Worm (Caenorhabditis elegans) whole organism, late embryonic: ENCODE measurements around the gene C31B8.1.
"Not testable (repeated sequence)": the region's sequence is repeated elsewhere in the genome, so short reads cannot be mapped to it uniquely, and the experiment has no call there.

Experiments used
- C08G9.2 ChIP-seq: sonication (generic microtip); optimal IDR thresholded peaks from 2 replicates; lab custom pipeline; 2016; ENCODE audit warnings: mild to moderate bottlenecking, missing genetic modification characterization, moderate library complexity, missing compliant biosample characterization
- K09A11.1 ChIP-seq: sonication (generic microtip); optimal IDR thresholded peaks from 2 replicates; lab custom pipeline; 2017; ENCODE audit warnings: antibody characterized with exemption, mild to moderate bottlenecking, missing genetic modification characterization, missing compliant biosample characterization; ENCODE audit not compliant: insufficient read depth
- T23F11.4 ChIP-seq: fragments of 200-800 bp; sonication (Bioruptor generic); optimal IDR thresholded peaks from 2 replicates; lab custom pipeline; 2018; ENCODE audit warnings: mild to moderate bottlenecking, missing genetic modification characterization, missing compliant biosample characterization
- Y22D7AL.16 ChIP-seq: sonication (generic microtip); optimal IDR thresholded peaks from 2 replicates; lab custom pipeline; 2016; ENCODE audit warnings: missing genetic modification characterization, missing compliant biosample characterization
- ama-1 ChIP-seq: fragments of 150-350 bp; optimal IDR thresholded peaks from 2 replicates; lab custom pipeline; 2014
- ceh-18 ChIP-seq: sonication (generic microtip); optimal IDR thresholded peaks from 2 replicates; lab custom pipeline; 2016; ENCODE audit warnings: missing genetic modification characterization, missing compliant biosample characterization
- ceh-19 ChIP-seq: fragments of 200-800 bp; sonication (Bioruptor generic); optimal IDR thresholded peaks from 2 replicates; lab custom pipeline; 2018; ENCODE audit warnings: mild to moderate bottlenecking, missing genetic modification characterization, missing compliant biosample characterization
- ceh-22 ChIP-seq: sonication (generic microtip); optimal IDR thresholded peaks from 2 replicates; lab custom pipeline; 2017; ENCODE audit warnings: missing biosample characterization, missing genetic modification characterization
- ceh-30 ChIP-seq: fragments of 150-350 bp; optimal IDR thresholded peaks from 2 replicates; lab custom pipeline; 2014; ENCODE audit warnings: missing biosample characterization, missing genetic modification characterization
- ceh-34 ChIP-seq: sonication (generic microtip); optimal IDR thresholded peaks from 2 replicates; lab custom pipeline; 2016; ENCODE audit warnings: mild to moderate bottlenecking, missing genetic modification characterization, missing compliant biosample characterization
- ceh-48 ChIP-seq: sonication (generic microtip); optimal IDR thresholded peaks from 2 replicates; lab custom pipeline; 2016; ENCODE audit warnings: missing genetic modification characterization, inconsistent platforms, missing compliant biosample characterization
- ceh-6 ChIP-seq: fragments of 200-800 bp; sonication (Bioruptor generic); optimal IDR thresholded peaks from 2 replicates; lab custom pipeline; 2018; ENCODE audit warnings: mild to moderate bottlenecking, missing genetic modification characterization, missing compliant biosample characterization
- che-1 ChIP-seq: sonication (generic microtip); optimal IDR thresholded peaks from 2 replicates; lab custom pipeline; 2016; ENCODE audit warnings: mild to moderate bottlenecking, missing genetic modification characterization, missing compliant biosample characterization
- dve-1 ChIP-seq: sonication (generic microtip); optimal IDR thresholded peaks from 2 replicates; lab custom pipeline; 2017; ENCODE audit warnings: antibody characterized with exemption, mild to moderate bottlenecking, missing genetic modification characterization, missing compliant biosample characterization
- elt-4 ChIP-seq: sonication (generic microtip); optimal IDR thresholded peaks from 2 replicates; lab custom pipeline; 2016; ENCODE audit warnings: missing genetic modification characterization, missing compliant biosample characterization
- ets-4 ChIP-seq: sonication (generic microtip); optimal IDR thresholded peaks from 2 replicates; lab custom pipeline; 2016; ENCODE audit warnings: missing genetic modification characterization, missing compliant biosample characterization
- eyg-1 ChIP-seq: sonication (generic microtip); optimal IDR thresholded peaks from 2 replicates; lab custom pipeline; 2016; ENCODE audit warnings: missing genotype, missing genetic modification characterization, missing compliant biosample characterization
- fkh-10 ChIP-seq: fragments of 150-350 bp; optimal IDR thresholded peaks from 2 replicates; lab custom pipeline; 2014; ENCODE audit warnings: missing biosample characterization, missing genetic modification reagents, missing genetic modification characterization
- fkh-6 ChIP-seq: sonication (generic microtip); optimal IDR thresholded peaks from 2 replicates; lab custom pipeline; 2016; ENCODE audit warnings: missing genetic modification characterization, missing compliant biosample characterization
- hlh-8 ChIP-seq: sonication (generic microtip); optimal IDR thresholded peaks from 2 replicates; lab custom pipeline; 2016; ENCODE audit warnings: missing genotype, missing genetic modification characterization, missing compliant biosample characterization
- lim-6 ChIP-seq: sonication (generic microtip); optimal IDR thresholded peaks from 2 replicates; lab custom pipeline; 2016; ENCODE audit warnings: missing genetic modification characterization, missing compliant biosample characterization
- madf-2 ChIP-seq: sonication (generic microtip); optimal IDR thresholded peaks from 2 replicates; lab custom pipeline; 2017; ENCODE audit warnings: missing genetic modification characterization, missing compliant biosample characterization
- mec-3 ChIP-seq: sonication (generic microtip); optimal IDR thresholded peaks from 2 replicates; lab custom pipeline; 2016; ENCODE audit warnings: borderline replicate concordance, missing genetic modification characterization, missing compliant biosample characterization
- nfya-1 ChIP-seq: sonication (generic microtip); optimal IDR thresholded peaks from 2 replicates; lab custom pipeline; 2017; ENCODE audit warnings: missing genetic modification characterization, mild to moderate bottlenecking, missing compliant biosample characterization, antibody characterized with exemption, moderate library complexity
- nhr-11 ChIP-seq: fragments of 150-350 bp; optimal IDR thresholded peaks from 2 replicates; lab custom pipeline; 2014; ENCODE audit warnings: missing biosample characterization, missing genetic modification characterization
- odd-2 ChIP-seq: sonication (generic microtip); optimal IDR thresholded peaks from 2 replicates; lab custom pipeline; 2017; ENCODE audit warnings: antibody characterized with exemption, mild to moderate bottlenecking, missing genetic modification characterization, missing compliant biosample characterization
- pat-9 ChIP-seq: fragments of 200-800 bp; sonication (Bioruptor generic); optimal IDR thresholded peaks from 2 replicates; lab custom pipeline; 2018; ENCODE audit warnings: mild to moderate bottlenecking, missing genetic modification characterization, moderate library complexity, missing compliant biosample characterization
- pax-1 ChIP-seq: fragments of 150-350 bp; optimal IDR thresholded peaks from 2 replicates; lab custom pipeline; 2014; ENCODE audit warnings: missing biosample characterization, missing genetic modification characterization
- pha-2 ChIP-seq: sonication (generic microtip); optimal IDR thresholded peaks from 2 replicates; lab custom pipeline; 2017; ENCODE audit warnings: mild to moderate bottlenecking, missing genetic modification characterization, missing compliant biosample characterization
- ref-2 ChIP-seq: sonication (generic microtip); optimal IDR thresholded peaks from 2 replicates; lab custom pipeline; 2016; ENCODE audit warnings: missing genetic modification characterization, missing compliant biosample characterization
- rnt-1 ChIP-seq: sonication (generic microtip); optimal IDR thresholded peaks from 2 replicates; lab custom pipeline; 2016; ENCODE audit warnings: missing genetic modification characterization, missing compliant biosample characterization
- sdc-2 ChIP-seq: sonication (generic microtip); optimal IDR thresholded peaks from 2 replicates; lab custom pipeline; 2016; ENCODE audit warnings: missing genotype, missing genetic modification characterization, missing compliant biosample characterization
- sox-4 ChIP-seq: sonication (generic microtip); optimal IDR thresholded peaks from 2 replicates; lab custom pipeline; 2017; ENCODE audit warnings: mild to moderate bottlenecking, missing genetic modification characterization, inconsistent platforms, missing compliant biosample characterization
- tbx-7 ChIP-seq: sonication (generic microtip); optimal IDR thresholded peaks from 2 replicates; lab custom pipeline; 2016; ENCODE audit warnings: missing genotype, missing genetic modification characterization, missing compliant biosample characterization
- unc-3 ChIP-seq, 2 experiments: fragments of 200-800 bp in 1 of 2; sonication (Bioruptor generic) in 1 of 2; sonication (generic microtip) in 1 of 2; conservative IDR thresholded peaks in 1 of 2; optimal IDR thresholded peaks in 1 of 2; 2 replicates each; pipeline versions ENCODE4 v1.3.6 to Lab custom; 2016 to 2022; ENCODE audit warnings: missing compliant biosample characterization in 2 of 2, missing genetic modification characterization in 2 of 2, missing genetic modification reagents in 1 of 2
- unc-42 ChIP-seq: sonication (generic microtip); optimal IDR thresholded peaks from 2 replicates; lab custom pipeline; 2016; ENCODE audit warnings: missing genotype, missing genetic modification characterization, missing compliant biosample characterization
- unc-86 ChIP-seq: sonication (generic microtip); optimal IDR thresholded peaks from 2 replicates; lab custom pipeline; 2016; ENCODE audit warnings: missing genetic modification characterization, missing compliant biosample characterization
- zip-5 ChIP-seq: sonication (generic microtip); optimal IDR thresholded peaks from 2 replicates; lab custom pipeline; 2016; ENCODE audit warnings: missing genetic modification characterization, missing compliant biosample characterization

C31B8.1 gene

ce11 chrV:2952102-2952501 is 20.8 kb downstream of the C31B8.1 start, which contains the start of gene srw-122:
TSS of gene srw-122 (minus strand) at chrV:2952202.
- not testable (repeated sequence) for TF ChIP-seq ceh-30 (tag; lab: Kevin White, UChicago); mec-3 (tag; lab: Kevin White, UChicago); fkh-10 (GFP tag; lab: Kevin White, UChicago)

DNA sequence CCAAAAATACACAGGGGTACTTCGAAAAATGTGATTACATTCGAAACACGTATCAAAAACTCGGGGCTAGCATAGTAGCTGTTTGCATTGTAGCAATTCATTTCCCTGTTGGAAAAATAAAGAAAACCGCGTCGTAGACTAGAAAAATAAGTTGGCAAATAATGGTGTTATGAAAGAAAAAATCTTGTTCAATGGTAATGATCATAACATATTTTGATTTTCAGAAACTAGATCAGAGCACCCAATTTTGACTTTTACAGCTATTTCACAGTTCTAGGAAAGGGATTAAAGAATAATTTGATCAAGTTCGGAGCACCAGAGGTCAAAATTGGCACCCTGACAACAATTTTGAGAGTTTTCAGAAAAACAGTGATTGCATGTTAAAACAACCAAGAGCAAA is 24.0 kb downstream of the C31B8.1 start, which contains the start of gene srh-248:
Gene srh-248 (minus strand): TSS at position 101 of the 400 bp plus-strand sequence.
- not testable (repeated sequence) for TF ChIP-seq T23F11.4 (GFP tag; lab: Kevin White, UChicago); ceh-48 (tag; lab: Kevin White, UChicago); tbx-7

DNA sequence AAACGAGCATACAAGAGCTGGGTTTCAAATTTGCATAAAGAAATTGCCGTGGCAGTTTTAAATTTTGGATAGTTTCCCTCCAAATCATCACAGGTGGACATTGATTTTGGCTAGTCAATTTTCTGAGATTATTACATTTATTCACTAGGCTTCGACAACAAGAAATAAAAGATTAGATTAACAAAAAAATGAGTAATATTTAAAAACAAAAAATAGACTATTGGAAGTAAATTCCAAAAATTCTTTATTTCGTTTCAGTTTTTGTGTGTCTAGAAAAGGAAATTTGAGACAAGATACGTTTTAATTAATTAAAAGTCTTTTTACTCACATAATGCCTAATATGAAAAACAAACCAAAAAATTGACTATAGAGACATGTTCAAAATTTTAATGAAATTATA is 26.9 kb downstream of the C31B8.1 start, which contains the start of gene srw-142:
Gene srw-142 (minus strand): TSS at position 101 of the 400 bp plus-strand sequence.
- TF ChIP-seq K09A11.1 (tag; lab: Kevin White, UChicago) (no peak), che-1 (tag; lab: Kevin White, UChicago) (no peak), ceh-22 (tag; lab: Kevin White, UChicago) (no peak), unc-3 (GFP tag; conservative IDR thresholded peaks at IDR 0.05; lab: Robert Waterston, UW) (no peak), unc-3 (tag; optimal IDR thresholded peaks at IDR 0.05; lab: Kevin White, UChicago) (no peak), rnt-1 (no peak), ref-2 (no peak), unc-86 (tag; lab: Kevin White, UChicago) (no peak)

DNA sequence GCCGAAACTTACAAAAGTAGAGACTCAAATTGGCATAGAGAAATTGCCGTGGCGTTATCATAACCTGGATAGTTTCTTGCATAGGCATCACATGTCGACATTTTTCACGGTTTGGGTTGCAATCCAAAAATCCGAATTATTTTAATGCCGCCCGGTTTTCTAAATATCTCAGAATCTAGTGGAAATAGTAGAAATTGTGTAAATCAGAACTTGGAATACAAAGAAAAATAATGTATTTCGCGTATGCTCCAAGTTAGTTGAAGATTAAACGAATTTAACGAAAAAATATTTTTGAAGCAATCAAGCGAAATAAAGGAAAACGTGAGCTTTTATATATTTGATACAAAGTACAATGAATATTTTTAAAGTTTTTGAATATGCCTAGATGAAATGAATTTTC is 29.5 kb downstream of the C31B8.1 start, which contains the start of gene srw-144:
Gene srw-144 (minus strand): TSS at position 101 of the 400 bp plus-strand sequence.
- no peak for TF ChIP-seq eyg-1
- no peak for TF ChIP-seq pat-9 (tag; lab: Kevin White, UChicago)
- TF ChIP-seq elt-4 (tag; lab: Kevin White, UChicago) = no peak
- no peak for TF ChIP-seq ama-1 (lab: Kevin White, UChicago)

- TF ChIP-seq pax-1 (tag; lab: Kevin White, UChicago) = no peak
- TF ChIP-seq hlh-8 (tag; lab: Kevin White, UChicago) = no peak
- TF ChIP-seq sdc-2 (tag; lab: Kevin White, UChicago) = no peak
- no peak for TF ChIP-seq ceh-19 (GFP tag; lab: Kevin White, UChicago)
- TF ChIP-seq ceh-34 (tag; lab: Kevin White, UChicago) = no peak
- no peak for TF ChIP-seq sox-4 (tag; lab: Kevin White, UChicago)
- TF ChIP-seq pha-2 (tag; lab: Kevin White, UChicago) = no peak
- no peak for TF ChIP-seq Y22D7AL.16 (tag; lab: Kevin White, UChicago)
- no peak for TF ChIP-seq ets-4 (tag; lab: Kevin White, UChicago)
- TF ChIP-seq lim-6 (tag; lab: Kevin White, UChicago) = no peak
- no peak for TF ChIP-seq madf-2 (tag; lab: Kevin White, UChicago)
- no peak for TF ChIP-seq dve-1 (tag; lab: Kevin White, UChicago)
- no peak for TF ChIP-seq zip-5
- TF ChIP-seq ceh-30 (tag; lab: Kevin White, UChicago) = no peak
- TF ChIP-seq K09A11.1 (tag; lab: Kevin White, UChicago) = no peak
- TF ChIP-seq C08G9.2 (tag; lab: Kevin White, UChicago) = no peak
- no peak for TF ChIP-seq fkh-6 (tag; lab: Kevin White, UChicago)
Measured at ce11 chrV:2962960-2963359, 31.6 kb downstream of the C31B8.1 start, which contains the start of gene srw-138. TSS of gene srw-138 (minus strand) at chrV:2963060.

- TF ChIP-seq ets-4 (tag; lab: Kevin White, UChicago) = no peak
- no peak for TF ChIP-seq unc-42
- no peak for TF ChIP-seq ceh-6 (GFP tag; lab: Kevin White, UChicago)
- no peak for TF ChIP-seq ceh-18 (tag; lab: Kevin White, UChicago)
- TF ChIP-seq nhr-11 (tag; lab: Kevin White, UChicago) = no peak
- no peak for TF ChIP-seq ceh-34 (tag; lab: Kevin White, UChicago)
- no peak for TF ChIP-seq zip-5
- TF ChIP-seq sdc-2 (tag; lab: Kevin White, UChicago) = no peak
- no peak for TF ChIP-seq odd-2 (tag; lab: Kevin White, UChicago)
- TF ChIP-seq fkh-6 (tag; lab: Kevin White, UChicago) = no peak
- no peak for TF ChIP-seq nfya-1 (tag; lab: Kevin White, UChicago)
Measured at ce11 chrV:2964786-2965185, 33.4 kb downstream of the C31B8.1 start, which contains the start of gene srh-88. TSS of gene srh-88 (minus strand) at chrV:2964886.
